Fruit fly (Drosophila melanogaster) whole organism, embryonic: ENCODE results near the gene Sumo.

ENCODE experiments used
- Abd-B ChIP-seq: fragments of 200-800 bp; sonication (Bioruptor generic); optimal IDR thresholded peaks from 2 replicates; lab custom pipeline; 2018; ENCODE audit warnings: missing biosample characterization, mild to moderate bottlenecking, missing genetic modification characterization, moderate library complexity
- Atf3 ChIP-seq: fragments of 200-800 bp; sonication (Bioruptor generic); optimal IDR thresholded peaks from 3 replicates; lab custom pipeline; 2016; ENCODE audit warnings: missing biosample characterization, missing genetic modification characterization
- BtbVII ChIP-seq: fragments of 200-800 bp; sonication (Bioruptor generic); optimal IDR thresholded peaks from 3 replicates; lab custom pipeline; 2017; ENCODE audit warnings: missing biosample characterization, mild to moderate bottlenecking, missing genetic modification characterization
- Bteb2 ChIP-seq: fragments of 200-800 bp; sonication (Bioruptor generic); optimal IDR thresholded peaks from 2 replicates; lab custom pipeline; 2016; ENCODE audit warnings: missing biosample characterization, missing genetic modification characterization
- CG10462 ChIP-seq: fragments of 200-800 bp; sonication (Bioruptor generic); optimal IDR thresholded peaks from 2 replicates; lab custom pipeline; 2016; ENCODE audit warnings: missing biosample characterization, missing genetic modification characterization
- CG10543 ChIP-seq: fragments of 200-800 bp; sonication (Bioruptor generic); optimal IDR thresholded peaks from 3 replicates; lab custom pipeline; 2017; ENCODE audit warnings: missing biosample characterization, mild to moderate bottlenecking, missing genetic modification characterization, moderate library complexity
- CG12155 ChIP-seq: fragments of 200-800 bp; sonication (Bioruptor generic); optimal IDR thresholded peaks from 3 replicates; lab custom pipeline; 2016; ENCODE audit warnings: missing biosample characterization, missing genetic modification characterization
- CG12391 ChIP-seq: fragments of 200-800 bp; sonication (Bioruptor generic); optimal IDR thresholded peaks from 3 replicates; lab custom pipeline; 2018; ENCODE audit warnings: missing biosample characterization, mild to moderate bottlenecking, missing genetic modification characterization, moderate library complexity
- CG12659 ChIP-seq: fragments of 200-800 bp; sonication (Bioruptor generic); optimal IDR thresholded peaks from 3 replicates; lab custom pipeline; 2017; ENCODE audit warnings: mild to moderate bottlenecking, missing biosample characterization, missing genetic modification reagents, missing genetic modification characterization
- CG13424 ChIP-seq: fragments of 200-800 bp; sonication (Bioruptor generic); optimal IDR thresholded peaks from 2 replicates; lab custom pipeline; 2019; ENCODE audit warnings: missing biosample characterization, mild to moderate bottlenecking, missing genetic modification characterization, moderate library complexity
- CG14965 ChIP-seq: fragments of 200-800 bp; sonication (Bioruptor generic); optimal IDR thresholded peaks from 2 replicates; lab custom pipeline; 2016; ENCODE audit warnings: missing biosample characterization, missing genetic modification characterization, borderline replicate concordance
- CG1647 ChIP-seq: fragments of 200-800 bp; sonication (Bioruptor generic); optimal IDR thresholded peaks from 3 replicates; lab custom pipeline; 2016; ENCODE audit warnings: missing biosample characterization, missing genetic modification characterization
- CG17802 ChIP-seq: fragments of 200-800 bp; sonication (Bioruptor generic); optimal IDR thresholded peaks from 2 replicates; lab custom pipeline; 2018; ENCODE audit warnings: missing biosample characterization, mild to moderate bottlenecking, missing genetic modification characterization, moderate library complexity
- CG18599 ChIP-seq: fragments of 200-800 bp; sonication (Bioruptor generic); optimal IDR thresholded peaks from 3 replicates; lab custom pipeline; 2017; ENCODE audit warnings: missing biosample characterization, missing genetic modification characterization, mild to moderate bottlenecking, moderate library complexity, missing genetic modification reagents
- CG2875 ChIP-seq: fragments of 200-800 bp; sonication (Bioruptor generic); optimal IDR thresholded peaks from 2 replicates; lab custom pipeline; 2017; ENCODE audit warnings: missing biosample characterization, mild to moderate bottlenecking, missing genetic modification characterization, missing genetic modification reagents
- CG31365 ChIP-seq: fragments of 200-800 bp; sonication (Bioruptor generic); optimal IDR thresholded peaks from 2 replicates; lab custom pipeline; 2018; ENCODE audit warnings: missing biosample characterization, mild to moderate bottlenecking, missing genetic modification characterization
- CG33213 ChIP-seq: fragments of 200-800 bp; sonication (Bioruptor generic); optimal IDR thresholded peaks from 3 replicates; lab custom pipeline; 2016; ENCODE audit warnings: missing biosample characterization, missing genetic modification characterization
- CG33557 ChIP-seq: fragments of 200-800 bp; sonication (Bioruptor generic); optimal IDR thresholded peaks from 2 replicates; lab custom pipeline; 2019; ENCODE audit warnings: missing biosample characterization, mild to moderate bottlenecking, missing genetic modification characterization, moderate library complexity
- CG3847 ChIP-seq: fragments of 200-800 bp; sonication (Bioruptor generic); IDR thresholded peaks from 2 replicates; pipeline ENCODE4 v1.3.6; 2022; ENCODE audit warnings: missing biosample characterization, missing genetic modification characterization
- CG8281 ChIP-seq: fragments of 200-800 bp; sonication (Bioruptor generic); optimal IDR thresholded peaks from 2 replicates; lab custom pipeline; 2018; ENCODE audit warnings: missing biosample characterization, mild to moderate bottlenecking, missing genetic modification characterization, moderate library complexity
- CG8359 ChIP-seq: fragments of 200-800 bp; sonication (Bioruptor generic); optimal IDR thresholded peaks from 2 replicates; lab custom pipeline; 2017; ENCODE audit warnings: missing biosample characterization, mild to moderate bottlenecking, missing genetic modification characterization, borderline replicate concordance
- CG9797 ChIP-seq: fragments of 200-800 bp; sonication (Bioruptor generic); optimal IDR thresholded peaks from 3 replicates; lab custom pipeline; 2018; ENCODE audit warnings: missing biosample characterization, mild to moderate bottlenecking, missing genetic modification characterization
- Dfd ChIP-seq, 2 experiments: fragments of >200 bp; optimal IDR thresholded peaks; 2 replicates each; lab custom pipeline; 2017; ENCODE audit warnings: missing biosample characterization in 2 of 2, missing genetic modification characterization in 2 of 2
- Drgx ChIP-seq: fragments of 200-800 bp; sonication (Bioruptor generic); IDR thresholded peaks from 2 replicates; pipeline ENCODE4 v1.3.6; 2022; ENCODE audit warnings: missing biosample characterization, missing genetic modification characterization
- Gug ChIP-seq: fragments of 200-800 bp; sonication (Bioruptor generic); IDR thresholded peaks from 4 replicates; pipeline ENCODE4 v1.3.6; 2022; ENCODE audit warnings: missing biosample characterization, missing genetic modification characterization
- Hr78 ChIP-seq, 2 experiments: fragments of 200-800 bp in 1 of 2; fragments of >200 bp in 1 of 2; sonication (Bioruptor generic) in 1 of 2; optimal IDR thresholded peaks; 2 replicates each; lab custom pipeline; 2017 to 2019; ENCODE audit warnings: missing biosample characterization in 2 of 2, missing genetic modification characterization in 2 of 2, mild to moderate bottlenecking in 1 of 2, moderate library complexity in 1 of 2
- Meics ChIP-seq: fragments of 200-800 bp; sonication (Bioruptor generic); optimal IDR thresholded peaks from 2 replicates; lab custom pipeline; 2017; ENCODE audit warnings: missing biosample characterization, mild to moderate bottlenecking, missing genetic modification characterization
- Optix ChIP-seq: fragments of 200-800 bp; sonication (Bioruptor generic); IDR thresholded peaks from 3 replicates; pipeline ENCODE4 v1.3.6; 2022; ENCODE audit warnings: missing biosample characterization, missing genetic modification characterization
- Sin3A ChIP-seq: fragments of >200 bp; optimal IDR thresholded peaks from 2 replicates; lab custom pipeline; 2018
- Sry-β ChIP-seq: fragments of 200-800 bp; sonication (Bioruptor generic); optimal IDR thresholded peaks from 2 replicates; lab custom pipeline; 2018; ENCODE audit warnings: missing biosample characterization, mild to moderate bottlenecking, missing genetic modification characterization, moderate library complexity
- Xbp1 ChIP-seq: fragments of 200-800 bp; sonication (Bioruptor generic); optimal IDR thresholded peaks from 3 replicates; lab custom pipeline; 2016; ENCODE audit warnings: missing biosample characterization, mild to moderate bottlenecking, missing genetic modification characterization
- aop ChIP-seq: fragments of 200-800 bp; sonication (Bioruptor generic); IDR thresholded peaks from 2 replicates; pipeline ENCODE4 v1.3.6; 2022; ENCODE audit warnings: missing biosample characterization, missing genetic modification characterization
- bab2 ChIP-seq: fragments of 200-800 bp; sonication (Bioruptor generic); optimal IDR thresholded peaks from 2 replicates; lab custom pipeline; 2016; ENCODE audit warnings: missing biosample characterization, missing genetic modification characterization
- cad ChIP-seq: fragments of >200 bp; optimal IDR thresholded peaks from 2 replicates; lab custom pipeline; 2017; ENCODE audit warnings: missing biosample characterization, missing genetic modification characterization
- crp ChIP-seq, 2 experiments: fragments of 200-800 bp; sonication (Bioruptor generic); optimal IDR thresholded peaks; 2 replicates in 1 of 2; 3 replicates in 1 of 2; lab custom pipeline; 2017; ENCODE audit warnings: missing biosample characterization in 2 of 2, missing genetic modification characterization in 2 of 2, mild to moderate bottlenecking in 1 of 2, moderate library complexity in 1 of 2
- disco-r ChIP-seq: fragments of 200-800 bp; sonication (Bioruptor generic); optimal IDR thresholded peaks from 2 replicates; lab custom pipeline; 2016; ENCODE audit warnings: missing biosample characterization, missing genetic modification characterization
- dm ChIP-seq: fragments of 200-800 bp; sonication (Bioruptor generic); optimal IDR thresholded peaks from 3 replicates; lab custom pipeline; 2016; ENCODE audit warnings: missing biosample characterization, missing genetic modification characterization
- odd ChIP-seq: fragments of 200-800 bp; sonication (Bioruptor generic); optimal IDR thresholded peaks from 2 replicates; lab custom pipeline; 2017; ENCODE audit warnings: missing biosample characterization, mild to moderate bottlenecking, missing genetic modification characterization
- p53 ChIP-seq: fragments of 200-800 bp; sonication (Bioruptor generic); optimal IDR thresholded peaks from 2 replicates; lab custom pipeline; 2016; ENCODE audit warnings: missing biosample characterization, missing genetic modification characterization
- pros ChIP-seq: fragments of 200-800 bp; sonication (Bioruptor generic); optimal IDR thresholded peaks from 3 replicates; lab custom pipeline; 2019; ENCODE audit warnings: missing biosample characterization, mild to moderate bottlenecking, missing genetic modification characterization, moderate library complexity
- pzg ChIP-seq: fragments of 200-800 bp; sonication (Bioruptor generic); optimal IDR thresholded peaks from 3 replicates; lab custom pipeline; 2018; ENCODE audit warnings: missing biosample characterization, mild to moderate bottlenecking, missing genetic modification characterization, moderate library complexity
- sima ChIP-seq: fragments of 200-800 bp; sonication (Bioruptor generic); optimal IDR thresholded peaks from 2 replicates; lab custom pipeline; 2016; ENCODE audit warnings: missing biosample characterization, missing genetic modification characterization
- slbo ChIP-seq: fragments of 200-800 bp; sonication (Bioruptor generic); IDR thresholded peaks from 2 replicates; pipeline ENCODE4 v1.3.6; 2022; ENCODE audit warnings: missing biosample characterization, missing genetic modification characterization
- stc ChIP-seq: fragments of 200-800 bp; sonication (Bioruptor generic); IDR thresholded peaks from 2 replicates; pipeline ENCODE4 v1.3.6; 2022; ENCODE audit warnings: missing biosample characterization, missing genetic modification characterization
- stwl ChIP-seq: fragments of 200-800 bp; sonication (Bioruptor generic); optimal IDR thresholded peaks from 3 replicates; lab custom pipeline; 2018; ENCODE audit warnings: missing biosample characterization, mild to moderate bottlenecking, missing genetic modification characterization, moderate library complexity
- tgo ChIP-seq: fragments of 200-800 bp; sonication (Bioruptor generic); IDR thresholded peaks from 3 replicates; pipeline ENCODE4 v1.3.6; 2022; ENCODE audit warnings: missing biosample characterization, missing genetic modification characterization
- ttk ChIP-seq: fragments of 200-800 bp; sonication (Bioruptor generic); IDR thresholded peaks from 2 replicates; pipeline ENCODE4 v2.1.2; 2022; ENCODE audit warnings: missing biosample characterization, missing genetic modification characterization
- tx ChIP-seq: fragments of 200-800 bp; sonication (Bioruptor generic); optimal IDR thresholded peaks from 2 replicates; lab custom pipeline; 2016; ENCODE audit warnings: missing biosample characterization, missing genetic modification characterization
- zen ChIP-seq: fragments of 200-800 bp; sonication (Bioruptor generic); optimal IDR thresholded peaks from 3 replicates; lab custom pipeline; 2018; ENCODE audit warnings: missing biosample characterization, mild to moderate bottlenecking, missing genetic modification characterization, moderate library complexity

Gene Sumo

dm6 chr2L:6922091-6922753 lies 45.2 kb downstream of the Sumo start (continued):
- peak; percentile 58; the same call in 2 of the 4 replicates for TF ChIP-seq Gug (GFP tag; lab: Robert Waterston, UW)
- TF ChIP-seq dm (GFP tag; lab: Kevin White, UChicago): peak; percentile 23
- no peak for TF ChIP-seq Sry-β (GFP tag; lab: Kevin White, UChicago)
- no peak for TF ChIP-seq CG14965
- TF ChIP-seq CG12659: peak; percentile 52
- no peak for TF ChIP-seq CG33557
- peak; percentile 52 for TF ChIP-seq CG12155 (GFP tag; lab: Kevin White, UChicago)
- TF ChIP-seq stwl: no peak
- TF ChIP-seq CG17802 (tag; lab: Kevin White, UChicago): no peak
- peak; percentile 48 for TF ChIP-seq CG2875 (GFP tag; lab: Kevin White, UChicago)
- peak; percentile 46 for TF ChIP-seq CG10462 (GFP tag; lab: Kevin White, UChicago)
- TF ChIP-seq Optix: no peak; the same call in 1 of the 3 replicates
- no peak for TF ChIP-seq CG1647 (GFP tag; lab: Kevin White, UChicago)
- TF ChIP-seq BtbVII (GFP tag; lab: Kevin White, UChicago): no peak
- TF ChIP-seq Bteb2 (GFP tag; lab: Kevin White, UChicago): peak; percentile 32
- TF ChIP-seq ttk: no peak
- peak; percentile 70 for TF ChIP-seq zen (tag; lab: Kevin White, UChicago)
- no peak for TF ChIP-seq pros (GFP tag; lab: Kevin White, UChicago)
- no peak for TF ChIP-seq CG8359
- no peak for TF ChIP-seq Dfd (GFP tag; optimal IDR thresholded peaks at IDR 0.05; lab: Kevin White, UChicago)
- TF ChIP-seq tgo (GFP tag; lab: Robert Waterston, UW): no peak; the same call in 1 of the 3 replicates
- TF ChIP-seq stc (GFP tag; lab: Robert Waterston, UW): peak; percentile 72; the same call in 1 of the 2 replicates
- no peak for TF ChIP-seq Meics (GFP tag; lab: Kevin White, UChicago)
- TF ChIP-seq Sin3A (lab: Kevin White, UChicago): no peak
- TF ChIP-seq CG12391 (tag; lab: Kevin White, UChicago): peak; percentile 79
- TF ChIP-seq CG10543 (GFP tag; lab: Kevin White, UChicago): no peak
- TF ChIP-seq disco-r (GFP tag; lab: Kevin White, UChicago): no peak
- TF ChIP-seq Hr78 (GFP tag; optimal IDR thresholded peaks at IDR 0.05; lab: Kevin White, UChicago): no peak
- TF ChIP-seq cad (GFP tag; lab: Kevin White, UChicago): no peak
- no peak for TF ChIP-seq p53 (GFP tag; lab: Kevin White, UChicago)
- TF ChIP-seq bab2 (GFP tag; lab: Kevin White, UChicago): peak; percentile 45
- peak; percentile 42 for TF ChIP-seq CG33213
- TF ChIP-seq pzg (GFP tag; lab: Kevin White, UChicago): no peak
- TF ChIP-seq aop (GFP tag; lab: Robert Waterston, UW): no peak
- TF ChIP-seq Xbp1 (GFP tag; lab: Kevin White, UChicago): peak; percentile 76
- peak; percentile 65 for TF ChIP-seq CG13424 (tag; lab: Kevin White, UChicago)
- TF ChIP-seq CG9797 (GFP tag; lab: Kevin White, UChicago): no peak
- TF ChIP-seq CG8281 (tag; lab: Kevin White, UChicago): no peak
- no peak for TF ChIP-seq Abd-B (GFP tag; lab: Kevin White, UChicago)
- no peak for TF ChIP-seq CG18599 (GFP tag; lab: Kevin White, UChicago)
- no peak; the same call in 1 of the 2 replicates for TF ChIP-seq Drgx (GFP tag; lab: Robert Waterston, UW)
- TF ChIP-seq slbo (GFP tag; lab: Robert Waterston, UW): no peak
- peak; percentile 54 for TF ChIP-seq CG31365 (tag; lab: Kevin White, UChicago)
- TF ChIP-seq sima (GFP tag; lab: Kevin White, UChicago): no peak
- TF ChIP-seq CG3847 (GFP tag; lab: Robert Waterston, UW): no peak
- TF ChIP-seq crp (GFP tag; optimal IDR thresholded peaks at IDR 0.05; lab: Kevin White, UChicago): no peak
- TF ChIP-seq odd (GFP tag; lab: Kevin White, UChicago): peak; percentile 13
- TF ChIP-seq tx (GFP tag; lab: Kevin White, UChicago): peak; percentile 59
- no peak for TF ChIP-seq Atf3 (GFP tag; lab: Kevin White, UChicago)
